Worm (Caenorhabditis elegans): Measurements from ENCODE around the gene srz-25.

ce11 chrV:17558946-17559345, 18.6 kb downstream of the srz-25 start, which contains the start of gene fbxa-172:
- no peak for TF ChIP-seq daf-8 (GFP tag; IDR thresholded peaks at IDR 0.05)
- no peak for TF ChIP-seq mdl-1 (tag; optimal IDR thresholded peaks at IDR 0.05)
- TF ChIP-seq unc-62 (GFP tag; optimal IDR thresholded peaks at IDR 0.05 in 1 of 2): no peak
- TF ChIP-seq unc-62 (tag; optimal IDR thresholded peaks at IDR 0.05): no peak
- no peak for TF ChIP-seq egl-27 (tag; optimal IDR thresholded peaks at IDR 0.05)
